Fruit fly (Drosophila melanogaster) whole organism: ENCODE results near the gene firl.

Experiments used
- CG8478 ChIP-seq: fragments of >200 bp; optimal IDR thresholded peaks from 2 replicates; lab custom pipeline; 2018; ENCODE audit warnings: inconsistent platforms
- Dll ChIP-seq: fragments of >200 bp; optimal IDR thresholded peaks from 2 replicates; lab custom pipeline; 2017
- EcR ChIP-seq, 2 experiments: fragments of >200 bp; optimal IDR thresholded peaks; 2 replicates each; lab custom pipeline; 2017; ENCODE audit warnings: missing biosample characterization in 2 of 2, missing genetic modification characterization in 2 of 2, missing genetic modification reagents in 2 of 2
- pan ChIP-seq: fragments of >200 bp; optimal IDR thresholded peaks from 2 replicates; lab custom pipeline; 2017
- psq ChIP-seq: fragments of >200 bp; optimal IDR thresholded peaks from 2 replicates; lab custom pipeline; 2017
- usp ChIP-seq: fragments of >200 bp; optimal IDR thresholded peaks from 2 replicates; lab custom pipeline; 2017; ENCODE audit warnings: missing biosample characterization, missing genetic modification characterization, mixed read lengths

Gene firl

dm6 chr2L:12092719-12093118 is 26.1 kb upstream of the firl start:
- TF ChIP-seq usp (GFP tag; lab: Kevin White, UChicago) (no peak), psq (no peak), EcR (GFP tag; optimal IDR thresholded peaks at IDR 0.05; lab: Kevin White, UChicago) (no peak), pan (lab: Kevin White, UChicago) (no peak), Dll (no peak), CG8478 (lab: Kevin White, UChicago) (no peak)

- TF ChIP-seq usp (GFP tag; lab: Kevin White, UChicago) (no peak), EcR (GFP tag; optimal IDR thresholded peaks at IDR 0.05; lab: Kevin White, UChicago) (no peak), psq (no peak), CG8478 (lab: Kevin White, UChicago) (no peak)
These were observed 25.5 kb upstream of the firl start for dm6 chr2L:12092041-12092440.

DNA sequence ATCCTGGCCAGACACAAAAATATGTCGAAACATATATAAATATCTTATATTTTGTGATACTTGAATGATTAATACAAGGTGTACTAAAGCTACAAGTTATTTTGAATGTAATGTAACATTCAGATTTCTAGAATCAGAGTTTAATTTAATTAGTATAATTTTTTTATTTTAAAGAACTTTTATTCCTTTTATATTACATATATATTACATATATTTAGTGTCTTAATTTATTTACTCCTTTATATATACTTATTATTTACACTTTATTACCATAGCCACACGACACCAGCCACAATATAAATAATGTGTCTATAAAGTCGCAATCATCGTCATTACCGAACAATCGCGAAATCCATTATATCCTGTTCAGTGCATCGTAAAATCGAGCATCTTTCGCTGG is 24.9 kb upstream of the firl start, which contains the start of gene Pex19:
Gene Pex19 (plus strand): TSS at position 301 of the 400 bp plus-strand sequence.
- no peak for TF ChIP-seq Dll
- TF ChIP-seq usp (GFP tag; lab: Kevin White, UChicago), result no peak
- TF ChIP-seq psq, result no peak
- no peak for TF ChIP-seq CG8478 (lab: Kevin White, UChicago)
- no peak for TF ChIP-seq pan (lab: Kevin White, UChicago)
- no peak for TF ChIP-seq EcR (GFP tag; optimal IDR thresholded peaks at IDR 0.05; lab: Kevin White, UChicago)

- TF ChIP-seq psq, result no peak
- no peak for TF ChIP-seq pan (lab: Kevin White, UChicago)
- TF ChIP-seq CG8478 (lab: Kevin White, UChicago), result no peak
- no peak for TF ChIP-seq Dll
- TF ChIP-seq usp (GFP tag; lab: Kevin White, UChicago), result no peak
- no peak for TF ChIP-seq EcR (GFP tag; optimal IDR thresholded peaks at IDR 0.05; lab: Kevin White, UChicago)
These were observed 22.6 kb upstream of the firl start for dm6 chr2L:12089145-12089544.

DNA sequence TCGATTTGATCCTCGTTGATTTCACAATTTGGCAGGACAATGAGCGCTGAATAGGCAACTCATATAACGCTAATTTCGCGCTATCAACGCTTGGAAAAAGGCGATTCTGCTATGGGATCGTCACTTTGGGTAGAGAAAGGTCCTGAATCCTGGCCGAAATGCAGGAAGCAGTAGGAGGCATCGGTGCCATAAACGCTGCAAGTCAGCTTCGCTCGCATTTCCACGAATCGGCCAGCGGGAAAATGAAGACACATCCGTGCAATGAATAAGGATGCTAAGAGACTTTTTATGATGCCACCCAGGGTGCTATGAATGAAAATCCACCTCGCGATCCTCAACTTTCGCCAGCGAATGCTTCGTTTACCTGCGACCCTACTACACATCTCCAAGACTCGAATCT is 20.9 kb upstream of the firl start:
- TF ChIP-seq pan (lab: Kevin White, UChicago), result no peak
- TF ChIP-seq Dll, result no peak
- no peak for TF ChIP-seq CG8478 (lab: Kevin White, UChicago)
- no peak for TF ChIP-seq usp (GFP tag; lab: Kevin White, UChicago)
- no peak for TF ChIP-seq psq
- no peak for TF ChIP-seq EcR (GFP tag; optimal IDR thresholded peaks at IDR 0.05; lab: Kevin White, UChicago)

- TF ChIP-seq psq (no peak), pan (lab: Kevin White, UChicago) (no peak), Dll (no peak), CG8478 (lab: Kevin White, UChicago) (no peak), EcR (GFP tag; optimal IDR thresholded peaks at IDR 0.05; lab: Kevin White, UChicago) (no peak), usp (GFP tag; lab: Kevin White, UChicago) (no peak)
These were observed 19.1 kb upstream of the firl start, which contains the start of gene prd for dm6 chr2L:12085619-12086171. Gene prd, minus strand, starts transcription at chr2L:12085827.

DNA sequence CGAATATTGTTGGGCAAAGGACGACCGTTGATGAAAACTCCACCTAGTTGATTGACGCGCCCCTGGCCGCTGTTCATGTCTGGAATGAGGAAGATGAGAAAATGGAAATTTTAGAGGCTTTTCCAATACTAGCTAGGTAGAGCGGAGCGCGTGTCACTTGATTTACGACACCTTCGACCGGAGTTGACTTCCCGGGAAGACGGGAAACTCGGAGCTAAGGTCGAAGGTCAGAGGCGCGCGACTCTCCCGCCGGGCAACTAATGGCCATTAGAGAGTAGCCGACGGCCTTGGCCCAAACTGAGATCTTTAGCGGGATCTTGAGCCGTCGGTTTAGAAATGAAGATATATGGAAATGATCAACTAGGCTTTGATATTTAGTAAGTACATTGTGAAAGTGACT is 18.4 kb upstream of the firl start:
- TF ChIP-seq EcR (GFP tag; optimal IDR thresholded peaks at IDR 0.05; lab: Kevin White, UChicago) (no peak), psq (no peak), CG8478 (lab: Kevin White, UChicago) (no peak), Dll (no peak)

DNA sequence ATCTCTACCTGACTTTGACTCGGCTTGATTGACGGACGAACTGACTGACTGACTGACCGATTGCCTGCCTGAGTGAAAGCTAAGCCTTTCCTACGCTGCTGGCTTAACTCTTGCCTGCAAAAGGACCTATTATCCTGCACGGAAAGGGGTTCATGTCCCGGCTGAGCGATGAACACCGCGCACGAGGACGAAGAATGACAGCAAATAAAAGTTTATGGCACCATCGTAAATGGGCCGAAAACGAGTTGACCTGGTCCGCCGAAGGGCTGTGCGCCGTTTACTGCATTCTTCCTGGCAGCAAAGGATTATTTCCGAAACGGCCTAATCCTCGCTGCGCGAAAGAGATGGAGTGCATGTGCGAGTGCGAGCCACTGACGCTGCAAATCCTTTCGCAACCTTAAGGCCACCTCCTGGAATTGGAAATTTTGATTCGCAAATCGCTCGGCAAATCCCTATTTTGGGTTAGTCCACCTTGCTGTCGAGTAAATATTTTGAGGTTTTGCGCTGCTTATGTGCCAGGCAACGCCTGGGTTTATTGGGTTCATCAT is 14.6 kb upstream of the firl start:
- TF ChIP-seq usp (GFP tag; lab: Kevin White, UChicago), result no peak
- TF ChIP-seq psq, result no peak
- TF ChIP-seq EcR (GFP tag; optimal IDR thresholded peaks at IDR 0.05; lab: Kevin White, UChicago), result no peak
- no peak for TF ChIP-seq Dll
- no peak for TF ChIP-seq pan (lab: Kevin White, UChicago)
- no peak for TF ChIP-seq CG8478 (lab: Kevin White, UChicago)

- no peak for TF ChIP-seq EcR (GFP tag; optimal IDR thresholded peaks at IDR 0.05; lab: Kevin White, UChicago)
- no peak for TF ChIP-seq Dll
- no peak for TF ChIP-seq CG8478 (lab: Kevin White, UChicago)
- TF ChIP-seq psq, result no peak
- TF ChIP-seq pan (lab: Kevin White, UChicago), result no peak
- no peak for TF ChIP-seq usp (GFP tag; lab: Kevin White, UChicago)
These were observed 13.3 kb upstream of the firl start for dm6 chr2L:12079827-12080381.

- TF ChIP-seq usp (GFP tag; lab: Kevin White, UChicago), result no peak
- no peak for TF ChIP-seq EcR (GFP tag; optimal IDR thresholded peaks at IDR 0.05; lab: Kevin White, UChicago)
- TF ChIP-seq pan (lab: Kevin White, UChicago), result no peak
- TF ChIP-seq psq, result no peak
- TF ChIP-seq Dll, result no peak
- TF ChIP-seq CG8478 (lab: Kevin White, UChicago), result no peak
These were observed 12.1 kb upstream of the firl start for dm6 chr2L:12078695-12079094.

dm6 chr2L:12078123-12078658 is 11.6 kb upstream of the firl start:
- TF ChIP-seq usp (GFP tag; lab: Kevin White, UChicago) (no peak), pan (lab: Kevin White, UChicago) (no peak), EcR (GFP tag; optimal IDR thresholded peaks at IDR 0.05; lab: Kevin White, UChicago) (no peak), CG8478 (lab: Kevin White, UChicago) (no peak), psq (no peak), Dll (no peak)

dm6 chr2L:12075850-12076249 is 9.3 kb upstream of the firl start, which contains the start of gene CG14947:
Gene CG14947, plus strand, starts transcription at chr2L:12076100.
- TF ChIP-seq psq (no peak), Dll (no peak), pan (lab: Kevin White, UChicago) (no peak)
